Fruit fly (Drosophila melanogaster): ENCODE measurements around the gene Mcm6.

The Mcm6 gene

dm6 chrX:6700990-6701530 is 26.9 kb downstream of the Mcm6 start (continued):
- no peak for TF ChIP-seq pfk (GFP tag; optimal IDR thresholded peaks at IDR 0.05)
- no peak for TF ChIP-seq gem (tag; optimal IDR thresholded peaks at IDR 0.05)
- no peak for TF ChIP-seq CG17385 (GFP tag; optimal IDR thresholded peaks at IDR 0.05)
- TF ChIP-seq caup (GFP tag; optimal IDR thresholded peaks at IDR 0.05; ENCODE audit: severe bottlenecking) = no peak
- TF ChIP-seq Hmr (GFP tag; optimal IDR thresholded peaks at IDR 0.05) = no peak
- peak; percentile 30 for TF ChIP-seq grn (GFP tag; optimal IDR thresholded peaks at IDR 0.05)
- TF ChIP-seq Trl (optimal IDR thresholded peaks at IDR 0.05) = no peak
- no peak for TF ChIP-seq Trl (GFP tag; optimal IDR thresholded peaks at IDR 0.05)
- TF ChIP-seq zen (tag; optimal IDR thresholded peaks at IDR 0.05) = peak; percentile 4
- no peak for TF ChIP-seq usp (GFP tag; optimal IDR thresholded peaks at IDR 0.05)
- no peak for TF ChIP-seq CG10147 (GFP tag; optimal IDR thresholded peaks at IDR 0.05)
- TF ChIP-seq CkIIα-i1 (GFP tag; IDR thresholded peaks at IDR 0.05) = no peak
- TF ChIP-seq disco-r (GFP tag; optimal IDR thresholded peaks at IDR 0.05) = no peak
- TF ChIP-seq CG6689 (GFP tag; IDR thresholded peaks at IDR 0.05) = no peak
- TF ChIP-seq cad (GFP tag; optimal IDR thresholded peaks at IDR 0.05) = no peak
- no peak for TF ChIP-seq Meics (GFP tag; optimal IDR thresholded peaks at IDR 0.05)
- no peak for TF ChIP-seq CG15073 (GFP tag; optimal IDR thresholded peaks at IDR 0.05)
- TF ChIP-seq Nf-YB (GFP tag; optimal IDR thresholded peaks at IDR 0.05) = no peak
- TF ChIP-seq vnd (GFP tag; IDR thresholded peaks at IDR 0.05; ENCODE audit: partially characterized antibody) = no peak
- no peak for TF ChIP-seq Myb (GFP tag; optimal IDR thresholded peaks at IDR 0.05)
- TF ChIP-seq CG9215 (GFP tag; IDR thresholded peaks at IDR 0.05) = no peak
- TF ChIP-seq lbe (GFP tag; optimal IDR thresholded peaks at IDR 0.05) = no peak
- TF ChIP-seq BtbVII (GFP tag; optimal IDR thresholded peaks at IDR 0.05) = no peak
- TF ChIP-seq Elba2 (GFP tag; optimal IDR thresholded peaks at IDR 0.05) = peak; percentile 86
- TF ChIP-seq cwo (GFP tag; optimal IDR thresholded peaks at IDR 0.05) = no peak
- TF ChIP-seq gt (GFP tag; IDR thresholded peaks at IDR 0.05) = no peak
- TF ChIP-seq CG11093 (GFP tag; IDR thresholded peaks at IDR 0.05) = no peak
- no peak for TF ChIP-seq ac (GFP tag; optimal IDR thresholded peaks at IDR 0.05)
- no peak for TF ChIP-seq CG17328 (GFP tag; IDR thresholded peaks at IDR 0.05)
- TF ChIP-seq yki (optimal IDR thresholded peaks at IDR 0.05) = no peak
- no peak for TF ChIP-seq en (GFP tag; optimal IDR thresholded peaks at IDR 0.05)
- TF ChIP-seq phol (tag; optimal IDR thresholded peaks at IDR 0.05) = no peak
- TF ChIP-seq p53 (GFP tag; optimal IDR thresholded peaks at IDR 0.05) = peak; percentile 58
- peak in 1 of 2 experiments; percentile 86 for TF ChIP-seq Pdp1 (GFP tag; optimal IDR thresholded peaks at IDR 0.05)

- TF ChIP-seq Lim3 (GFP tag; IDR thresholded peaks at IDR 0.05) = 0 out of 2 replicates have a peak, but pooled peaks have one; percentile 30
- TF ChIP-seq Stat92E (GFP tag; optimal IDR thresholded peaks at IDR 0.05) = no peak
- TF ChIP-seq CG2116 (GFP tag; optimal IDR thresholded peaks at IDR 0.05) = peak; percentile 34
- peak in 1 of 3 experiments; percentile 71 for TF ChIP-seq lola (GFP tag; optimal IDR thresholded peaks at IDR 0.05)
- TF ChIP-seq CG11093 (GFP tag; IDR thresholded peaks at IDR 0.05) = peak; percentile 60; the same call in 1 of the 3 replicates
- no peak for TF ChIP-seq CG9876 (GFP tag; optimal IDR thresholded peaks at IDR 0.05)
- no peak for TF ChIP-seq pb (GFP tag; optimal IDR thresholded peaks at IDR 0.05)
- no peak for TF ChIP-seq crc (GFP tag; optimal IDR thresholded peaks at IDR 0.05)
- TF ChIP-seq vfl (GFP tag; optimal IDR thresholded peaks at IDR 0.05) = no peak
- no peak for TF ChIP-seq Kr (GFP tag; optimal IDR thresholded peaks at IDR 0.05)
- TF ChIP-seq klu (GFP tag; IDR thresholded peaks at IDR 0.05) = 0 out of 2 replicates have a peak, but pooled peaks have one; percentile 28
- peak; percentile 77 for TF ChIP-seq CG11695 (GFP tag; IDR thresholded peaks at IDR 0.05)
- no peak for TF ChIP-seq Sry-δ (GFP tag; optimal IDR thresholded peaks at IDR 0.05)
- no peak for TF ChIP-seq sr (GFP tag; IDR thresholded peaks at IDR 0.05)
- peak; percentile 18 for TF ChIP-seq Nf-YC (tag; optimal IDR thresholded peaks at IDR 0.05)
- TF ChIP-seq CG1647 (GFP tag; optimal IDR thresholded peaks at IDR 0.05) = peak; percentile 1
- TF ChIP-seq Nf-YB (GFP tag; optimal IDR thresholded peaks at IDR 0.05) = peak; percentile 32
- TF ChIP-seq sim (GFP tag; IDR thresholded peaks at IDR 0.05) = peak; percentile 10; the same call in 1 of the 2 replicates
- no peak for TF ChIP-seq CG8478 (optimal IDR thresholded peaks at IDR 0.05)
- TF ChIP-seq dimm (GFP tag; IDR thresholded peaks at IDR 0.05) = peak; percentile 48; the same call in 1 of the 2 replicates
- no peak for TF ChIP-seq CG6791 (GFP tag; IDR thresholded peaks at IDR 0.05; ENCODE audit: partially characterized antibody)
Observed at dm6 chrX:6702028-6702433, 27.8 kb downstream of the Mcm6 start.
